Fruit fly (Drosophila melanogaster) whole organism, adult: ENCODE measurements around the gene Actn.

Experiments
- CG14711 ChIP-seq: fragments of 200-800 bp; sonication (Bioruptor generic); optimal IDR thresholded peaks from 2 replicates; lab custom pipeline; 2018; ENCODE audit warnings: missing biosample characterization, mild to moderate bottlenecking, missing genetic modification characterization, moderate library complexity
- CG5204 ChIP-seq: fragments of 200-800 bp; sonication (Bioruptor generic); optimal IDR thresholded peaks from 2 replicates; lab custom pipeline; 2016; ENCODE audit warnings: missing biosample characterization, missing genetic modification characterization
- Clk ChIP-seq: fragments of 200-800 bp; sonication (Bioruptor generic); optimal IDR thresholded peaks from 2 replicates; lab custom pipeline; 2017; ENCODE audit warnings: missing biosample characterization, missing genetic modification characterization
- Mnt ChIP-seq: fragments of 200-800 bp; sonication (Bioruptor generic); optimal IDR thresholded peaks from 2 replicates; lab custom pipeline; 2016; ENCODE audit warnings: missing biosample characterization, mild to moderate bottlenecking, missing genetic modification characterization
- cic ChIP-seq: fragments of 200-800 bp; sonication (Bioruptor generic); optimal IDR thresholded peaks from 2 replicates; lab custom pipeline; 2017; ENCODE audit warnings: missing biosample characterization, mild to moderate bottlenecking, missing genetic modification characterization, moderate library complexity
- tj ChIP-seq: fragments of 200-800 bp; sonication (Bioruptor generic); optimal IDR thresholded peaks from 3 replicates; lab custom pipeline; 2017; ENCODE audit warnings: missing biosample characterization, mild to moderate bottlenecking, missing genetic modification characterization, moderate library complexity

DNA sequence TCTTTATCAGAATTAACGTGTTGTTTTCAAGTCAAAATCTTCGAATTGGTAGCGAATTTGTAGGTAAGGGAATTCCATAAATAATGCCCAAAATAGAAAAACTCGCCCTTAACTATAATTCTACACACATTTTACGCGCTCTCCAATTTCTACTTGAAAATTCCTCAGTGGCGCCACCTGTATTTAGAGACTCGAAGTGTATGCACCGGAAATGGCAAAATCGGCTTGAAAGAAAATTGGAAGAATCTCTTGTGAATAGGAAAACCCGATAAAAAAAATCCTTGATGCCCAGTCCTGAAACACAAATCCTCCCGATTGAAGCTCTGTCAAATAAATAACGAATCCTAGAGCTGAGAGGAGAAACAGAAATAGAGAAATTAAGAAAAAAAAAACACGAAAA is 36.3 kb downstream of the Actn start:
- TF ChIP-seq CG14711 = no peak
- no peak for TF ChIP-seq tj (GFP tag; lab: Kevin White, UChicago)
- no peak for TF ChIP-seq cic (GFP tag; lab: Kevin White, UChicago)
- TF ChIP-seq Clk (GFP tag; lab: Kevin White, UChicago) = no peak
- peak; percentile 34 for TF ChIP-seq Mnt
- TF ChIP-seq CG5204 (GFP tag; lab: Kevin White, UChicago) = no peak
